Worm (Caenorhabditis elegans): ENCODE data around the gene ZK813.1.

Gene ZK813.1

ce11 chrX:3443526-3443925 is 2.6 kb upstream of the ZK813.1 start, which contains the start of gene ZK813.2:
Gene ZK813.2 (plus strand): TSS chrX:3443826.
- TF ChIP-seq unc-62 (GFP tag; optimal IDR thresholded peaks at IDR 0.05): no peak

ce11 chrX:3444514-3444913 is 1.6 kb upstream of the ZK813.1 start, which contains the start of gene ZK813.7:
Gene ZK813.7 (plus strand): TSS chrX:3444814.
- no peak for TF ChIP-seq unc-62 (GFP tag; optimal IDR thresholded peaks at IDR 0.05)

- no peak for TF ChIP-seq unc-62 (GFP tag; optimal IDR thresholded peaks at IDR 0.05)
These were observed 5.0 kb downstream of the ZK813.1 start, which contains the start of gene ZK813.5 for ce11 chrX:3451122-3451521. Gene ZK813.5 (minus strand): TSS chrX:3451222.

ce11 chrX:3453870-3454269 is 7.8 kb downstream of the ZK813.1 start:
- TF ChIP-seq unc-62 (GFP tag; optimal IDR thresholded peaks at IDR 0.05): no peak

ce11 chrX:3455561-3455960 is 9.4 kb downstream of the ZK813.1 start:
- no peak for TF ChIP-seq unc-62 (GFP tag; optimal IDR thresholded peaks at IDR 0.05)

ce11 chrX:3462086-3462485 is 16.0 kb downstream of the ZK813.1 start:
- no peak for TF ChIP-seq unc-62 (GFP tag; optimal IDR thresholded peaks at IDR 0.05)

- TF ChIP-seq unc-62 (GFP tag; optimal IDR thresholded peaks at IDR 0.05): no peak
These were observed 17.8 kb downstream of the ZK813.1 start for ce11 chrX:3463875-3464274.

- no peak for TF ChIP-seq unc-62 (GFP tag; optimal IDR thresholded peaks at IDR 0.05)
These were observed 18.4 kb downstream of the ZK813.1 start for ce11 chrX:3464309-3465038.

ce11 chrX:3465785-3466184 is 19.7 kb downstream of the ZK813.1 start, which contains the start of the genes ZK377.15 and sax-3:
Gene ZK377.15 (minus strand): TSS chrX:3465885.
Gene sax-3 (minus strand): TSS chrX:3465927.
- no peak for TF ChIP-seq unc-62 (GFP tag; optimal IDR thresholded peaks at IDR 0.05)

- no peak for TF ChIP-seq unc-62 (GFP tag; optimal IDR thresholded peaks at IDR 0.05)
These were observed 21.1 kb downstream of the ZK813.1 start for ce11 chrX:3467004-3467761.

- no peak for TF ChIP-seq unc-62 (GFP tag; optimal IDR thresholded peaks at IDR 0.05)
These were observed 21.8 kb downstream of the ZK813.1 start for ce11 chrX:3467958-3468357.

- no peak for TF ChIP-seq unc-62 (GFP tag; optimal IDR thresholded peaks at IDR 0.05)
These were observed 23.2 kb downstream of the ZK813.1 start for ce11 chrX:3469332-3469731.

ce11 chrX:3470307-3470706 is 24.2 kb downstream of the ZK813.1 start:
- no peak for TF ChIP-seq unc-62 (GFP tag; optimal IDR thresholded peaks at IDR 0.05)

ce11 chrX:3472226-3472625 is 26.1 kb downstream of the ZK813.1 start:
- TF ChIP-seq unc-62 (GFP tag; optimal IDR thresholded peaks at IDR 0.05): no peak

ce11 chrX:3473793-3474192 is 27.7 kb downstream of the ZK813.1 start:
- TF ChIP-seq unc-62 (GFP tag; optimal IDR thresholded peaks at IDR 0.05): no peak

- TF ChIP-seq unc-62 (GFP tag; optimal IDR thresholded peaks at IDR 0.05): no peak
These were observed 33.8 kb downstream of the ZK813.1 start, which contains the start of gene wrt-6 for ce11 chrX:3479950-3480349. Gene wrt-6 (plus strand): TSS chrX:3480250.

Data from whole organism, dauer.